Fruit fly (Drosophila melanogaster) whole organism, embryonic: ENCODE results near the gene CG5521.

Experiments
- Atf-2 ChIP-seq: fragments of 200-800 bp; sonication (Bioruptor generic); optimal IDR thresholded peaks from 2 replicates; lab custom pipeline; 2016; ENCODE audit warnings: missing biosample characterization, missing genetic modification characterization
- Atf3 ChIP-seq: fragments of 200-800 bp; sonication (Bioruptor generic); optimal IDR thresholded peaks from 3 replicates; lab custom pipeline; 2016; ENCODE audit warnings: missing biosample characterization, missing genetic modification characterization
- Awh ChIP-seq: fragments of 200-800 bp; sonication (Bioruptor generic); IDR thresholded peaks from 2 replicates; pipeline ENCODE4, ENCODE4 v1.3.6; 2022; ENCODE audit warnings: missing biosample characterization, missing genetic modification characterization
- CG10209 ChIP-seq: fragments of 200-800 bp; sonication (Bioruptor generic); optimal IDR thresholded peaks from 3 replicates; lab custom pipeline; 2017; ENCODE audit warnings: missing biosample characterization, mild to moderate bottlenecking, missing genetic modification characterization, missing genetic modification reagents
- CG10431 ChIP-seq: fragments of 200-800 bp; sonication (Bioruptor generic); optimal IDR thresholded peaks from 3 replicates; lab custom pipeline; 2018; ENCODE audit warnings: missing biosample characterization, mild to moderate bottlenecking, missing genetic modification characterization
- CG12071 ChIP-seq: fragments of 200-800 bp; sonication (Bioruptor generic); optimal IDR thresholded peaks from 3 replicates; lab custom pipeline; 2018; ENCODE audit warnings: missing biosample characterization, mild to moderate bottlenecking, missing genetic modification characterization
- CG12219 ChIP-seq: fragments of 200-800 bp; sonication (Bioruptor generic); optimal IDR thresholded peaks from 3 replicates; lab custom pipeline; 2018; ENCODE audit warnings: missing biosample characterization, mild to moderate bottlenecking, missing genetic modification characterization
- CG12236 ChIP-seq: fragments of 200-800 bp; sonication (Bioruptor generic); optimal IDR thresholded peaks from 2 replicates; lab custom pipeline; 2016; ENCODE audit warnings: missing biosample characterization, missing genetic modification characterization
- CG12299 ChIP-seq: fragments of 200-800 bp; sonication (Bioruptor generic); optimal IDR thresholded peaks from 2 replicates; lab custom pipeline; 2018; ENCODE audit warnings: missing biosample characterization, mild to moderate bottlenecking, missing genetic modification characterization
- CG1233 ChIP-seq: fragments of 200-800 bp; sonication (Bioruptor generic); optimal IDR thresholded peaks from 4 replicates; lab custom pipeline; 2018; ENCODE audit warnings: missing biosample characterization, mild to moderate bottlenecking, missing genetic modification characterization
- CG14667 ChIP-seq: fragments of 200-800 bp; sonication (Bioruptor generic); IDR thresholded peaks from 2 replicates; pipeline ENCODE4 v1.3.6; 2022; ENCODE audit warnings: missing biosample characterization, missing genetic modification characterization
- CG1603 ChIP-seq: fragments of 200-800 bp; sonication (Bioruptor generic); optimal IDR thresholded peaks from 2 replicates; lab custom pipeline; 2019; ENCODE audit warnings: missing biosample characterization, mild to moderate bottlenecking, missing genetic modification characterization, moderate library complexity
- CG2678 ChIP-seq: fragments of 200-800 bp; sonication (Bioruptor generic); optimal IDR thresholded peaks from 3 replicates; lab custom pipeline; 2019; ENCODE audit warnings: missing biosample characterization, mild to moderate bottlenecking, missing genetic modification characterization, moderate library complexity
- CG2889 ChIP-seq: fragments of 200-800 bp; sonication (Bioruptor generic); IDR thresholded peaks from 3 replicates; pipeline ENCODE4 v1.3.6; 2022; ENCODE audit warnings: missing biosample characterization, missing genetic modification characterization
- CG3281 ChIP-seq: fragments of 200-800 bp; sonication (Bioruptor generic); optimal IDR thresholded peaks from 3 replicates; lab custom pipeline; 2017; ENCODE audit warnings: missing biosample characterization, mild to moderate bottlenecking, missing genetic modification characterization
- CG8765 ChIP-seq: fragments of 200-800 bp; sonication (Bioruptor generic); IDR thresholded peaks from 2 replicates; pipeline ENCODE4 v1.3.6; 2022; ENCODE audit warnings: missing biosample characterization, missing genetic modification characterization
- CG9817 ChIP-seq: fragments of 200-800 bp; sonication (Bioruptor generic); optimal IDR thresholded peaks from 2 replicates; lab custom pipeline; 2018; ENCODE audit warnings: missing biosample characterization, mild to moderate bottlenecking, missing genetic modification characterization, moderate library complexity
- E2f1 ChIP-seq: fragments of 200-800 bp; sonication (Bioruptor generic); IDR thresholded peaks from 2 replicates; pipeline ENCODE4 v1.3.6; 2022; ENCODE audit warnings: missing biosample characterization, missing genetic modification characterization
- Ets65A ChIP-seq: fragments of 200-800 bp; sonication (Bioruptor generic); peaks from one replicate; lab custom pipeline; 2016; ENCODE audit warnings: missing biosample characterization, missing genetic modification characterization
- GATAe ChIP-seq: fragments of 200-800 bp; sonication (Bioruptor generic); conservative IDR thresholded peaks from 2 replicates; pipeline ENCODE4 v1.3.6; 2022; ENCODE audit warnings: missing biosample characterization, missing genetic modification characterization
- HmgZ ChIP-seq: fragments of 200-800 bp; sonication (Bioruptor generic); optimal IDR thresholded peaks from 2 replicates; lab custom pipeline; 2018; ENCODE audit warnings: missing biosample characterization, mild to moderate bottlenecking, missing genetic modification characterization
- Jarid2 ChIP-seq: fragments of 200-800 bp; sonication (Bioruptor generic); optimal IDR thresholded peaks from 3 replicates; lab custom pipeline; 2017; ENCODE audit warnings: mild to moderate bottlenecking, missing biosample characterization, missing genetic modification reagents, missing genetic modification characterization
- Lim3 ChIP-seq: fragments of 200-800 bp; sonication (Bioruptor generic); IDR thresholded peaks from 2 replicates; pipeline ENCODE4 v1.3.6; 2022; ENCODE audit warnings: missing biosample characterization, missing genetic modification characterization
- Pdp1 ChIP-seq, 2 experiments: fragments of 200-800 bp; sonication (Bioruptor generic); optimal IDR thresholded peaks; 3 replicates each; lab custom pipeline; 2016; ENCODE audit warnings: missing biosample characterization in 2 of 2, missing genetic modification characterization in 2 of 2, mild to moderate bottlenecking in 1 of 2, moderate library complexity in 1 of 2
- Six4 ChIP-seq: fragments of 200-800 bp; sonication (Bioruptor generic); optimal IDR thresholded peaks from 2 replicates; lab custom pipeline; 2016; ENCODE audit warnings: missing biosample characterization, missing genetic modification characterization
- Trl ChIP-seq, 3 experiments: fragments of >200 bp in 2 of 3; fragments of 200-800 bp in 1 of 3; sonication (Bioruptor generic) in 1 of 3; optimal IDR thresholded peaks; 2 replicates in 1 of 3; 3 replicates in 2 of 3; lab custom pipeline; 2016 to 2017; ENCODE audit warnings: missing biosample characterization in 1 of 3, missing genetic modification characterization in 1 of 3
- YL-1 ChIP-seq: fragments of 200-800 bp; sonication (Bioruptor generic); optimal IDR thresholded peaks from 3 replicates; lab custom pipeline; 2017; ENCODE audit warnings: missing biosample characterization, mild to moderate bottlenecking, missing genetic modification characterization
- bbx ChIP-seq: fragments of 200-800 bp; sonication (Bioruptor generic); IDR thresholded peaks from 2 replicates; pipeline ENCODE4 v1.3.6; 2022; ENCODE audit warnings: missing biosample characterization, missing genetic modification characterization; ENCODE audit not compliant: partially characterized antibody
- bsh ChIP-seq, 2 experiments: fragments of 200-800 bp; sonication (Bioruptor generic); optimal IDR thresholded peaks; 2 replicates each; lab custom pipeline; 2017 to 2018; ENCODE audit warnings: mild to moderate bottlenecking in 2 of 2, missing biosample characterization in 2 of 2, missing genetic modification characterization in 2 of 2, moderate library complexity in 1 of 2
- chinmo ChIP-seq: fragments of 200-800 bp; sonication (Bioruptor generic); IDR thresholded peaks from 4 replicates; pipeline ENCODE4 v1.3.6; 2022; ENCODE audit warnings: missing biosample characterization, missing genetic modification characterization; ENCODE audit not compliant: partially characterized antibody
- crc ChIP-seq: fragments of 200-800 bp; sonication (Bioruptor generic); optimal IDR thresholded peaks from 2 replicates; lab custom pipeline; 2016; ENCODE audit warnings: missing biosample characterization, missing genetic modification characterization
- da ChIP-seq: fragments of 200-800 bp; sonication (Bioruptor generic); optimal IDR thresholded peaks from 2 replicates; lab custom pipeline; 2016; ENCODE audit warnings: missing biosample characterization, missing genetic modification characterization
- dmrt99B ChIP-seq: fragments of 200-800 bp; sonication (Bioruptor generic); optimal IDR thresholded peaks from 2 replicates; lab custom pipeline; 2018; ENCODE audit warnings: missing biosample characterization, mild to moderate bottlenecking, missing genetic modification characterization, moderate library complexity
- dysf ChIP-seq: fragments of 200-800 bp; sonication (Bioruptor generic); IDR thresholded peaks from 3 replicates; pipeline ENCODE4 v1.3.6; 2022; ENCODE audit warnings: missing biosample characterization, missing genetic modification characterization
- eve ChIP-seq, 2 experiments: fragments of >200 bp; optimal IDR thresholded peaks; 2 replicates each; lab custom pipeline; 2017; ENCODE audit warnings: missing biosample characterization in 2 of 2, missing genetic modification characterization in 2 of 2
- fd3F ChIP-seq: fragments of 200-800 bp; sonication (Bioruptor generic); optimal IDR thresholded peaks from 2 replicates; lab custom pipeline; 2018; ENCODE audit warnings: missing biosample characterization, mild to moderate bottlenecking, missing genetic modification characterization, moderate library complexity
- fru ChIP-seq: fragments of >200 bp; optimal IDR thresholded peaks from 2 replicates; lab custom pipeline; 2017
- grau ChIP-seq: fragments of 200-800 bp; optimal IDR thresholded peaks from 3 replicates; lab custom pipeline; 2019; ENCODE audit warnings: missing biosample characterization, mild to moderate bottlenecking, missing genetic modification characterization, moderate library complexity
- gro ChIP-seq: fragments of 200-800 bp; sonication (Bioruptor generic); optimal IDR thresholded peaks from 2 replicates; lab custom pipeline; 2016; ENCODE audit warnings: missing biosample characterization, missing genetic modification characterization
- her ChIP-seq: fragments of 200-800 bp; sonication (Bioruptor generic); optimal IDR thresholded peaks from 2 replicates; lab custom pipeline; 2016; ENCODE audit warnings: missing biosample characterization, missing genetic modification characterization
- lola ChIP-seq, 3 experiments: fragments of >200 bp in 2 of 3; fragments of 200-800 bp in 1 of 3; sonication (Bioruptor generic) in 1 of 3; optimal IDR thresholded peaks; 2 replicates each; lab custom pipeline; 2017 to 2019; ENCODE audit warnings: missing biosample characterization in 3 of 3, missing genetic modification characterization in 3 of 3, mild to moderate bottlenecking in 1 of 3, moderate library complexity in 1 of 3
- maf-S ChIP-seq: fragments of 200-800 bp; sonication (Bioruptor generic); optimal IDR thresholded peaks from 2 replicates; lab custom pipeline; 2016; ENCODE audit warnings: missing biosample characterization, missing genetic modification characterization
- mld ChIP-seq: fragments of 200-800 bp; sonication (Bioruptor generic); IDR thresholded peaks from 3 replicates; pipeline ENCODE4 v1.3.6; 2022; ENCODE audit warnings: missing biosample characterization, missing genetic modification characterization; ENCODE audit not compliant: partially characterized antibody
- pan ChIP-seq, 4 experiments: fragments of >200 bp in 3 of 4; fragments of 200-800 bp in 1 of 4; sonication (Bioruptor generic) in 1 of 4; optimal IDR thresholded peaks in 3 of 4; IDR thresholded peaks in 1 of 4; 2 replicates each; pipeline versions ENCODE4 v1.3.6 to Lab custom; 2017 to 2022; ENCODE audit warnings: missing biosample characterization in 2 of 4, missing genetic modification characterization in 2 of 4, mixed read lengths in 1 of 4
- pita ChIP-seq: fragments of 200-800 bp; sonication (Bioruptor generic); optimal IDR thresholded peaks from 2 replicates; lab custom pipeline; 2017; ENCODE audit warnings: missing biosample characterization, mild to moderate bottlenecking, missing genetic modification characterization
- seq ChIP-seq: fragments of 200-800 bp; sonication (Bioruptor generic); IDR thresholded peaks from 2 replicates; pipeline ENCODE4 v1.3.6; 2022; ENCODE audit warnings: missing biosample characterization, missing genetic modification characterization
- slbo ChIP-seq: fragments of 200-800 bp; sonication (Bioruptor generic); IDR thresholded peaks from 2 replicates; pipeline ENCODE4 v1.3.6; 2022; ENCODE audit warnings: missing biosample characterization, missing genetic modification characterization
- tio ChIP-seq: fragments of 200-800 bp; sonication (Bioruptor generic); optimal IDR thresholded peaks from 2 replicates; lab custom pipeline; 2017; ENCODE audit warnings: missing biosample characterization, missing genetic modification characterization, inconsistent platforms
- unpg ChIP-seq: fragments of 200-800 bp; sonication (Bioruptor generic); optimal IDR thresholded peaks from 3 replicates; lab custom pipeline; 2018; ENCODE audit warnings: missing biosample characterization, mild to moderate bottlenecking, missing genetic modification characterization, moderate library complexity
- zfh2 ChIP-seq: fragments of 200-800 bp; sonication (Bioruptor generic); optimal IDR thresholded peaks from 2 replicates; lab custom pipeline; 2016; ENCODE audit warnings: missing biosample characterization, missing genetic modification characterization

Gene CG5521

DNA sequence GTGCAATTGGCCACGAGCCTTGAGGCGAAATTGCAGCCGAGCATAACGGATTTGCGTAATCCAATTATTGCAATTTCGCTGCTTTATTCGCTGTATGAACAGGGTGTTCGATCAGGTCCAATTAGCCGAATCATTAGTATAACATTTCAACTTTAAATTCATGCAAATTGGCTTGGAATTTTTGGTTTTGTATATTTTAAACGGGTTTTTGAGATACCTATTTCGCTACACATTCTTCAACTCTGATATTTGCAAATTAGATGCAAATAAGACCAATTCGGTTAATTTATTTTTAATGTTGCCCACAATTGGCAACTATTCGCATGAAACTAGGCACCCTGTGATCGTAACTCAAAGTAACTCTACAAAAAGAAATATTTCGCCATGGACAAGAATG lies 13.3 kb upstream of the CG5521 start (continued):
- TF ChIP-seq CG1233 (no peak), CG8765 (GFP tag; lab: Robert Waterston, UW) (peak; percentile 15; the same call in 1 of the 2 replicates), CG12219 (GFP tag; lab: Kevin White, UChicago) (no peak), CG14667 (no peak), gro (peak; percentile 20), da (GFP tag; lab: Kevin White, UChicago) (no peak), CG2889 (GFP tag; lab: Robert Waterston, UW) (no peak), grau (peak; percentile 28), YL-1 (GFP tag; lab: Kevin White, UChicago) (no peak), Atf3 (GFP tag; lab: Kevin White, UChicago) (no peak), Ets65A (GFP tag; lab: Kevin White, UChicago) (peak; percentile 94), CG10209 (GFP tag; lab: Kevin White, UChicago) (peak; percentile 2), eve (GFP tag; optimal IDR thresholded peaks at IDR 0.05; lab: Kevin White, UChicago) (peak in 1 of 2 experiments; percentile 73), fd3F (GFP tag; lab: Kevin White, UChicago) (peak; percentile 31), chinmo (GFP tag; lab: Robert Waterston, UW) (no peak), bbx (GFP tag; lab: Robert Waterston, UW) (no peak), unpg (GFP tag; lab: Kevin White, UChicago) (peak; percentile 42), CG3281 (peak; percentile 21), seq (GFP tag; lab: Robert Waterston, UW) (no peak), pan (optimal IDR thresholded peaks at IDR 0.05; lab: Kevin White, UChicago) (no peak), pan (GFP tag; optimal IDR thresholded peaks at IDR 0.05 in 1 of 2, IDR thresholded peaks at IDR 0.05 in 1 of 2) (no peak), crc (GFP tag; lab: Kevin White, UChicago) (peak; percentile 25), CG12299 (tag; lab: Kevin White, UChicago) (no peak), Trl (optimal IDR thresholded peaks at IDR 0.05; lab: Kevin White, UChicago) (no peak), Trl (GFP tag; optimal IDR thresholded peaks at IDR 0.05; lab: Kevin White, UChicago) (peak; percentile 35), CG2678 (tag; lab: Kevin White, UChicago) (peak; percentile 8), CG10431 (GFP tag; lab: Kevin White, UChicago) (no peak), CG12071 (no peak), Pdp1 (GFP tag; optimal IDR thresholded peaks at IDR 0.05; lab: Kevin White, UChicago) (peak in 1 of 2 experiments; percentile 22), lola (GFP tag; optimal IDR thresholded peaks at IDR 0.05; lab: Kevin White, UChicago) (no peak), CG1603 (tag; lab: Kevin White, UChicago) (peak; percentile 48), E2f1 (GFP tag; lab: Robert Waterston, UW) (no peak), HmgZ (tag; lab: Kevin White, UChicago) (peak; percentile 20), slbo (peak; percentile 41; the same call in 1 of the 2 replicates), Six4 (GFP tag; lab: Kevin White, UChicago) (no peak), zfh2 (GFP tag; lab: Kevin White, UChicago) (peak; percentile 49), Lim3 (GFP tag; lab: Robert Waterston, UW) (no peak), mld (GFP tag; lab: Robert Waterston, UW) (no peak), pita (no peak), tio (GFP tag; lab: Kevin White, UChicago) (peak; percentile 20), GATAe (GFP tag; lab: Robert Waterston, UW) (no peak), maf-S (GFP tag; lab: Kevin White, UChicago) (peak; percentile 30), Jarid2 (GFP tag; lab: Kevin White, UChicago) (no peak), bsh (GFP tag; optimal IDR thresholded peaks at IDR 0.05; lab: Kevin White, UChicago) (peak in 1 of 2 experiments; percentile 70), CG9817 (peak; percentile 31), dmrt99B (tag; lab: Kevin White, UChicago) (peak; percentile 25), Awh (GFP tag; lab: Robert Waterston, UW) (no peak), CG12236 (GFP tag; lab: Kevin White, UChicago) (peak; percentile 11), dysf (GFP tag; lab: Robert Waterston, UW) (no peak), her (GFP tag; lab: Kevin White, UChicago) (no peak), fru (lab: Kevin White, UChicago) (no peak), Atf-2 (GFP tag; lab: Kevin White, UChicago) (peak; percentile 35)
